Worm (Caenorhabditis elegans): ENCODE data around the gene his-48.

ce11 chrIV:11359769-11360168 is 35.2 kb downstream of the his-48 start, which contains the start of gene klp-12:
- TF ChIP-seq bed-3 (GFP tag; optimal IDR thresholded peaks at IDR 0.05): no peak
- TF ChIP-seq ces-1 (GFP tag; optimal IDR thresholded peaks at IDR 0.05): no peak
- TF ChIP-seq lin-13 (tag; optimal IDR thresholded peaks at IDR 0.05): no peak
- no peak for TF ChIP-seq blmp-1 (tag; optimal IDR thresholded peaks at IDR 0.05)
- TF ChIP-seq nhr-12 (tag; optimal IDR thresholded peaks at IDR 0.05): no peak
- no peak for TF ChIP-seq lsy-2 (tag; optimal IDR thresholded peaks at IDR 0.05)
